Fruit fly (Drosophila melanogaster): Measurements from ENCODE around the gene CG10383.

- TF ChIP-seq CG8478 (optimal IDR thresholded peaks at IDR 0.05): no peak
- no peak for TF ChIP-seq EcR (GFP tag; optimal IDR thresholded peaks at IDR 0.05)
- TF ChIP-seq psq (optimal IDR thresholded peaks at IDR 0.05): no peak
- TF ChIP-seq usp (GFP tag; optimal IDR thresholded peaks at IDR 0.05): no peak
- TF ChIP-seq Dll (optimal IDR thresholded peaks at IDR 0.05): no peak
Measured at dm6 chr2L:18673185-18673584, 22.2 kb downstream of the CG10383 start, which contains the start of gene CG43339.
